Fruit fly (Drosophila melanogaster) Kc167 (cell line): Measurements from ENCODE around the gene CSN3.

ENCODE experiments used
- Myc ChIP-seq: fragments of >200 bp; optimal IDR thresholded peaks from 2 replicates; lab custom pipeline; 2017; ENCODE audit warnings: missing external identifiers
- Sin3A ChIP-seq: fragments of >200 bp; optimal IDR thresholded peaks from 2 replicates; lab custom pipeline; 2018; ENCODE audit warnings: missing external identifiers
- h ChIP-seq: fragments of >200 bp; optimal IDR thresholded peaks from 3 replicates; lab custom pipeline; 2018; ENCODE audit warnings: missing external identifiers
- insv ChIP-seq: fragments of >200 bp; optimal IDR thresholded peaks from 3 replicates; lab custom pipeline; 2018; ENCODE audit warnings: missing external identifiers
- psq ChIP-seq: fragments of >200 bp; optimal IDR thresholded peaks from 2 replicates; lab custom pipeline; 2017; ENCODE audit warnings: missing external identifiers
- ttk ChIP-seq: sonication (Bioruptor generic); optimal IDR thresholded peaks from 2 replicates; lab custom pipeline; 2017; ENCODE audit warnings: missing external identifiers

Gene CSN3

DNA sequence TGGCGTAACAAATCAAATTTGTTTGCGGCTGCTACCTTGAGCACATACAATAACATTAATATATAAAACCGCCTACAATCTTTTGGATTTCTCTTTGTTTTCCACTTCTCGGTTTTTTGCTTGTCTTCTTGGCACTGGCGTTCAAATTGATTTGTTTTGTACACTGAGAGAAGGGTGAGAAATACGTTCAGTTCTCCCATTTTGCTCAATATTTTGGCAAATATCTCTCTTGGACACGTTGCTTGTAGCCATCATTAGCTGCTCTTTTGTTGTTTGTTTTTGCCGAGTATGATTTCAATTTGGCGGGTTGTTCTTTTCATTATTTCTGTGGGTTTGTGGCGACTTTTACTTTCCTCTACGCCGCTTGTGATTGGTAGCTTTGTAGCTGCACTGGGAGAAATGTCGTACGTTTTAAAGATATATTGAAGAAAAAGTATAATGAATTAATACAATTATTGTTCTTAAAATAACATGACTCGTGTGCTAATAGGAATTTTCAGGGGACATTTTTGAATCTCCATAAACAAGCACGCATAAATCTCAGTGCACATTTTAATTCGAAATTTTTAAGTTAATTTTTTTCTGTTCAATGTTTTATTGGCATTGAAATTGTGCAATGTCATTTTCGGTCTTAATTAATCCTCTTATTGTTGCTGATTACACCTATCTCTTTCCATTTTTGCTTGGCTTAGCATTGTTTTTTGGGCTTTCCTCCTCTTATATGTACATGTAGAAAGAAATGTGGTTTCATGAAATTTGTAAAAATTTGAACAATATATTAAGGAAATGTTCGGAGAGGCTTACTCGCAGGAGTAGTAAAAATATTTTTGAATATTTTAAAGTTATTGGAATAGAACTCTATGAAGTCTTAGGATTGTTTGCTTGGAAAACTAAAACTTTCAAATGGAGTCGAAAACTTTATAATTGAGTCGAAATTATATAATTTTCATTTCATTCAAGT lies 14.1 kb downstream of the CSN3 start:
- no peak for TF ChIP-seq insv (lab: Kevin White, UChicago)
- TF ChIP-seq h (lab: Kevin White, UChicago): no peak
- TF ChIP-seq ttk (lab: Kevin White, UChicago): no peak
- no peak for TF ChIP-seq Sin3A (lab: Kevin White, UChicago)
- TF ChIP-seq Myc (lab: Kevin White, UChicago): no peak
- TF ChIP-seq psq (lab: Kevin White, UChicago): no peak

DNA sequence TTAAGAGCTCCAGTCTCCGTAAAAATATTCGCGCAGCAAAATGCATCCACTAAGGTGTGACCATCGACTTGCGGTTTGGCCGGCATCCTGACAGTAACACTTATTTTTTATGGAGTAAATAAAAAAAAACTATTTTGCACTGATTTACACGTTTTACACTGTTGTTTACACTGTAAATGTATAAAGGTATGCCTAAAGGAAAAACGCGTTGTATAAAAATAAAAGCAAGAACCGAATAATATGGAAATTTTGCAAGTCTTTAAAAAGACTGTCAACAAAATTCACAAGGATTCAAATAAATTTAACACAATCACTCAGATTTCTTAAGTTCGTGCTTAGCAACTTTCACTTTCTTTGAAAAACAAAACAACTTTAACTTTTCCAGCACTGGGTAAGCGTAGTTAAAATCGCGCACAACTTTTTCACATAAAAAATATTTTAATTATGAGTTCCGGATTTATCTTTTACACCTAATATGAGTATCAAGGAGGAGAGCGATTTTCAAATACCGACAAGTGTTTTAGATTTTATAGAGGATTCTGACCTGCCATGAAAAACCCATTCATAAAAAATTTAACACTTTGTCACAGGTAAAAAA lies 18.1 kb downstream of the CSN3 start:
- TF ChIP-seq Sin3A (lab: Kevin White, UChicago) (no peak), h (lab: Kevin White, UChicago) (no peak), insv (lab: Kevin White, UChicago) (no peak), Myc (lab: Kevin White, UChicago) (no peak), ttk (lab: Kevin White, UChicago) (no peak), psq (lab: Kevin White, UChicago) (no peak)

DNA sequence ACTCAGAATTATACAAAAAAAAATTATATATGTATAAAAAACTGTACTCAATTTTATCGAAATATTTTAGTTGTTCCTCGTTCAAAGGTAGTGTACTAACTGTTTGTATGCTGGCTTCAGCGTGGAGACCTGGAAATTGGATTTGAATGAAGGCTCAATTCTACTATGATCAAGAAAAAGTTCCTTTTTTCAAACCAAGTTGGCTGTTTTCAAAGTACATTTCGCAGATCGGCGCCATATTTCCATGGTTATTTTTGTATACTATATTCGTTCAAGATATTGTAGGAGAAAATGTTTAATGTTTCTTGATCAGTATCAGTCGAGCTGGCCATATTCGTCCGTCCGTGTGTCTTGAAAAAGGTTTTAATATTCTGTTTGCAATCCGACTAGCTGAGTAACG lies 23.4 kb downstream of the CSN3 start, which contains the start of gene Mst77F:
Gene Mst77F, minus strand, starts transcription at position 101 of the 400 bp plus-strand sequence.
- TF ChIP-seq psq (lab: Kevin White, UChicago) (no peak), ttk (lab: Kevin White, UChicago) (no peak), Sin3A (lab: Kevin White, UChicago) (no peak), insv (lab: Kevin White, UChicago) (no peak), Myc (lab: Kevin White, UChicago) (no peak), h (lab: Kevin White, UChicago) (no peak)

DNA sequence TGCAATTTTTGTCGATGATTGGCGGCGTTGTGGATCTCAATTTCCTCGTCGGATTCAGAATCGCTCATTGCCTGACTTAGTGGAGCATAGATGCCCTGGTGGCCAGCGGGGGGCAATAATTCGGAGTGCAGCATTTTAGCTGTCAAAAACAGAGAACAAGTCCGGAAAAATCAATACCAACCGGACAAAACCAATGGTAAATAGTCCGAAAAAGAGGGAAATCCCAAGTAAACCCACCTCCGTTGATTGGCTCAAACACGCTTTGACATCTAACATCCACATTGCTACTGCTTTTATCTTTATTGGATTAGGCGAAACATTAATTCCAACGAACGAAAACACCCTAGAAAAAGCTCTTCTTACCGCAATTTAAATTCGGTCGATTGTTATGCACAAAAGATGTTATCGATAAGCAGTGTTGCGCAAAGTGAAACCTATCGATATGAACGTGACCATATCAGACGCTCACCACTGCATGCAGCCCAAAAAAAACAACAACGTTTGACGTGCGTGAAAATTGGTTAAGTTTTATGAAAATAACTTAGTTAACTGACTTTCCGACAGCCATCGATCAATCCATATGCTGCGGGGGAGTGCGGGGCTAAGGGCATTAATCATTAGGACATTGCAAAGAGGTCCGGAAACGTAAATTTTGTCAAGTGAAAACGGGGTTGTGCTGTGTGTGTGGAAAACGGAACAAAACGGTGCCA lies 25.6 kb downstream of the CSN3 start, which contains the start of the genes CG3618 and Pka-R1:
Gene CG3618, minus strand, starts transcription at position 410 of the 710 bp plus-strand sequence.
Gene Pka-R1, plus strand, starts transcription at position 453 of the 710 bp plus-strand sequence.
- TF ChIP-seq Myc (lab: Kevin White, UChicago) (no peak), insv (lab: Kevin White, UChicago) (no peak)

DNA sequence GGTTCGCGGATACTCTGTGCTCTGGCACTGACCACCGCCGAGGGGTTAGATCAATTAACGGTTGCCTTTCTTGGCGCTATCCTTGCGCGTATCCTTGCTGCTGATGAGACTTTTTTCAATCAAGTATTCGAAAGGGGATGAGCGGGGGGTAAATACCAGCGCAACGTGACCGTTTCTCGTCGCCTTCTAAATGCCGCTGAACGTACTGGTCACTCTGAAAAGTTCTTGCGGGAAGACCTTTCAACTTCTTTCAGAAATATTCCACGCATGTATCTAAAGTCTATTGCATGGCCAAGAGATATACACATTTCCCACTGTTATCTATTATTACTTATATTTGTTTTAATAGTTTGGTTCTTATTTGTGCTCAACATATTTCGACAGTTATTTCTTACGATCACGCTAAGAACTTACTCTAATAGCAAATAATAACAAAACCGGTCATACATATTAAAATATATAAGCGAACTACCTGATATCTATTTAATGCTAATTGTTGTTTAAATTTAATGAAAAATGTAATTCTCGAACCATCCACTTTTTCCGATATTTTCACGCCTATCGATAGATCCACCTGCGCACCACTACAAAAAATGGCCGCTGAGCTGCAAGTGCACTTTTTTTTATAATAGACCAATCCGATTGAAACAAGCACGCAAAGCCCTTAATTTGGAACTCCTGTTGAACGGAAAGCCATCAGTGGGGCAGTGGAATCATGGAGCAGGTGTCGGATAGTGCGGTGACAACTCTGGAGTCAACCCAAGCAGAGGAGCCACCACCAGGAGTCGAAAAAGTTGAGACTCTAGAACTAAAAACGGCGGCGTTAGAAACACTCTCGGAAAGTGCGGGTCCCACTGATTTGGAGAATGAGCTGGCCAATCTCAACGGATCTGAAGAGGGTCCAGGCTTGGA lies 32.0 kb downstream of the CSN3 start, which contains the start of the genes CG3634 and HIPP1:
Gene CG3634, minus strand, starts transcription at position 185 of the 912 bp plus-strand sequence.
Gene HIPP1, plus strand, starts transcription at position 582 of the 912 bp plus-strand sequence.
- no peak for TF ChIP-seq Sin3A (lab: Kevin White, UChicago)
- no peak for TF ChIP-seq psq (lab: Kevin White, UChicago)

DNA sequence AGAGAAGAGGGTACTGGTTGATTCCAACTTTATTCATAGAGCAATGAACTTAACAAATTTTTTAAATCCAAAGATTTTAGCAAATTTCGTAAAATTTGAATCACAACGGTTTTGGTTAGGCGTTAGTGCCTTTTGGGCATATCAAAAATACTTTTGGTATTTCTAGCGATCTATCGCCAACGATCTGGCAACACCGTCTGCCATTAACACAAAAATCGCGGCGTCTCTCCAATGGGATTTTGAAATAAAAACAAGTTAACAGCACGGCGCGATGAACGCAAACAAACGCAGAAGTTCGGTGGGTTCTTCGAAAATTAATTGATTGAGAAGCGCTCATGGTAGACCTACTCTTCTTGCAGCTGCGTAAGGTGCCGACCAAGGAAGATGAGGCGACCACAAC lies 41.2 kb downstream of the CSN3 start, which contains the start of gene Spc105R:
Gene Spc105R, plus strand, starts transcription at position 203 of the 400 bp plus-strand sequence.
- TF ChIP-seq ttk (lab: Kevin White, UChicago): no peak
- no peak for TF ChIP-seq insv (lab: Kevin White, UChicago)
- TF ChIP-seq Sin3A (lab: Kevin White, UChicago): no peak
- no peak for TF ChIP-seq Myc (lab: Kevin White, UChicago)
- no peak for TF ChIP-seq psq (lab: Kevin White, UChicago)
- no peak for TF ChIP-seq h (lab: Kevin White, UChicago)

DNA sequence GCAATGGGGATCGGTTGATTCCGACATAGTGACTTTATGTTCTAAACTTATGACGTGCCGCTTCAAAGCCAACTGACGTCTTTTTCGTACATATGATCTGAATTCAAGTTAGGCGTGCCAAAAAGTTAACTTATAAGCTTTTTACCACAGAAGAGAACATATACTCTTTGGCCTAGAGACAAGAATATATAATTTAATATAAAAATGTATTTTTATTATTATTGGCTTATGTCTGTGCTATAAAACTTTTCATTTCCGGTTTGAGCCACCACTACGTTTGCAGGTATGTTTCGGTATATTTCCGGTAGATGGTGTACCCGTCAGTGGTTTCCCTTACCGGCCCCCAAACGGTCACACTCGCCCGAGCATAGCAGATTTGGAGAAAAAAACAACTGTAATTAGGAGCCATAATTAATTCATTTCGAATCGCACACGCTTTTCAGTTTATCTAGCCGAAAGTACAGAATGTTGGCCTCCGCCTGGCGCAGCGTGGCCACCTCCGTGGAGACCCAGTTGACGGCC lies 43.0 kb downstream of the CSN3 start, which contains the start of the genes CG3698 and tzn:
Gene CG3698, minus strand, starts transcription at position 51 of the 522 bp plus-strand sequence.
Gene tzn, plus strand, starts transcription at position 321 of the 522 bp plus-strand sequence.
- TF ChIP-seq psq (lab: Kevin White, UChicago): no peak
- TF ChIP-seq insv (lab: Kevin White, UChicago): no peak
- TF ChIP-seq ttk (lab: Kevin White, UChicago): no peak
- no peak for TF ChIP-seq Myc (lab: Kevin White, UChicago)
- TF ChIP-seq Sin3A (lab: Kevin White, UChicago): no peak
- TF ChIP-seq h (lab: Kevin White, UChicago): no peak

DNA sequence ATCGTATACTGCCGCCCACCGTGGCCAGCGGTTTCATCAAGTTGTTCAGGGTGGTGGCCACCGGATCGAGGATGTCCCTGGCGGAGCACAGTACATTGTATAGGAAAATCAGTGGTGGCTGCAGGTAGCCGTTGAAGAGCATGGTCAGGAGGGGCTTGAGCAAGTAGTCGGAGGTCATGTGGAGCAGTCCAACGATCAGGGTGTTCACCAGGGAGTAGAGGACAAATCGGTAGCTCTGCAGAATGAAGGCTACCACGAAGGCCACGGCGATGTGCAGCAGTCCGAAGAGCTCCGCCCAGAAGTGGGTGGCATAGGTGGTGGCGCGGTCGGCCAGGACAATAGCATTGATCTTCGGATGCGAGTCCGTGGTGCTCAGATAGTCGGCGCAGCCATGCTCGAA lies 44.0 kb downstream of the CSN3 start:
- TF ChIP-seq h (lab: Kevin White, UChicago) (no peak), insv (lab: Kevin White, UChicago) (no peak), psq (lab: Kevin White, UChicago) (no peak), Sin3A (lab: Kevin White, UChicago) (no peak), ttk (lab: Kevin White, UChicago) (no peak), Myc (lab: Kevin White, UChicago) (no peak)

DNA sequence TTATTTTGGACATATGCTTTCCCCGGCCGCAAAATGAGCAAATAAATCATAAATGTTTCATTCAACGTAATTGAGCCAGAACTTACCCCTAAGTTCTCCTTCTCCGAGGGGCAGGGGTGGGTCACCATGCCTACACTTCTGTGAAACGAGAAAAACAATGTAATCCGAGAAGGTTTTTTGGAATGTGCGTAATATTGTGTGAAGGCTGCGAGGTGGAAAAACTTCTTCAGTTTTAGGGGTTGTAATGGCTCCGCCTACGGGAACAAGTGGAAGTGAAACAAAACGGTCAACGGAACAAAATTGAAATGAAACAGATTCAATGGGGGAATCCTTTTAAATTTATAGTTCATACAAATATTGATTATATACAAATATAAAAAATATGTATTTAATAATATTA lies 44.6 kb downstream of the CSN3 start:
- TF ChIP-seq insv (lab: Kevin White, UChicago) (no peak), ttk (lab: Kevin White, UChicago) (no peak), psq (lab: Kevin White, UChicago) (no peak), h (lab: Kevin White, UChicago) (no peak), Sin3A (lab: Kevin White, UChicago) (no peak), Myc (lab: Kevin White, UChicago) (no peak)
